Worm (Caenorhabditis elegans) whole organism, L4 larva: ENCODE data around the gene B0491.6.
A peak's percentile ranks its signal among the peaks of the same experiment; 100 is the strongest.

Source experiments
- T26A8.4 ChIP-seq: fragments of 200-800 bp; sonication (Bioruptor generic); IDR thresholded peaks from 2 replicates; pipeline ENCODE4 v1.3.6; 2022; ENCODE audit warnings: missing genetic modification characterization, missing compliant biosample characterization
- Y105C5A.15 ChIP-seq: fragments of 200-800 bp; sonication (Bioruptor generic); IDR thresholded peaks from 2 replicates; pipeline ENCODE4 v1.3.6; 2022; ENCODE audit warnings: missing genetic modification characterization, missing compliant biosample characterization
- aha-1 ChIP-seq: fragments of 150-350 bp; peaks from one replicate; lab custom pipeline; 2014; ENCODE audit warnings: missing biosample characterization, missing genetic modification characterization
- ceh-28 ChIP-seq: fragments of 150-350 bp; optimal IDR thresholded peaks from 2 replicates; lab custom pipeline; 2014; ENCODE audit warnings: missing biosample characterization, missing genetic modification reagents, missing genetic modification characterization
- ceh-32 ChIP-seq: sonication (generic microtip); optimal IDR thresholded peaks from 2 replicates; lab custom pipeline; 2016; ENCODE audit warnings: mild to moderate bottlenecking, missing genetic modification characterization, missing compliant biosample characterization; ENCODE audit not compliant: poor library complexity
- ces-1 ChIP-seq: fragments of 150-350 bp; sonication (generic microtip); optimal IDR thresholded peaks from 4 replicates; lab custom pipeline; 2014; ENCODE audit warnings: missing biosample characterization, missing genetic modification reagents, missing genetic modification characterization
- ctbp-1 ChIP-seq: fragments of 200-800 bp; sonication (Bioruptor generic); IDR thresholded peaks from 2 replicates; pipeline ENCODE4 v1.3.6; 2022; ENCODE audit warnings: missing genetic modification reagents, missing genetic modification characterization, missing compliant biosample characterization
- daf-12 ChIP-seq: fragments of 150-350 bp; optimal IDR thresholded peaks from 2 replicates; lab custom pipeline; 2014; ENCODE audit warnings: missing biosample characterization, missing genetic modification reagents, missing genetic modification characterization
- daf-16 ChIP-seq, 3 experiments: sonication (generic microtip); optimal IDR thresholded peaks; 2 replicates each; lab custom pipeline; 2016 to 2017; ENCODE audit warnings: missing genetic modification characterization in 3 of 3, missing genetic modification reagents in 3 of 3, mild to moderate bottlenecking in 2 of 3, missing compliant biosample characterization in 2 of 3, missing biosample characterization in 1 of 3, moderate library complexity in 1 of 3
- daf-19 ChIP-seq: fragments of 200-800 bp; sonication (Bioruptor generic); conservative IDR thresholded peaks from 2 replicates; pipeline ENCODE4 v1.3.6; 2022; ENCODE audit warnings: missing genetic modification characterization, missing compliant biosample characterization
- daf-8 ChIP-seq: fragments of 200-800 bp; sonication (Bioruptor generic); IDR thresholded peaks from 2 replicates; pipeline ENCODE4 v1.3.6; 2022; ENCODE audit warnings: missing genetic modification characterization, missing compliant biosample characterization
- dpl-1 ChIP-seq: fragments of 150-350 bp; optimal IDR thresholded peaks from 2 replicates; lab custom pipeline; 2014; ENCODE audit warnings: missing biosample characterization, missing genetic modification reagents, missing genetic modification characterization
- dve-1 ChIP-seq: sonication (generic microtip); optimal IDR thresholded peaks from 2 replicates; lab custom pipeline; 2017; ENCODE audit warnings: antibody characterized with exemption, mild to moderate bottlenecking, missing genetic modification characterization, missing compliant biosample characterization; ENCODE audit not compliant: insufficient read depth
- egl-43 ChIP-seq: fragments of 200-800 bp; sonication (Bioruptor generic); IDR thresholded peaks from 2 replicates; pipeline ENCODE4 v1.3.6; 2022; ENCODE audit warnings: missing genetic modification reagents, missing genetic modification characterization, missing compliant biosample characterization
- fkh-10 ChIP-seq: fragments of 150-350 bp; optimal IDR thresholded peaks from 2 replicates; lab custom pipeline; 2014; ENCODE audit warnings: missing biosample characterization, missing genetic modification reagents, missing genetic modification characterization
- hlh-30 ChIP-seq: sonication (generic microtip); optimal IDR thresholded peaks from 2 replicates; lab custom pipeline; 2017; ENCODE audit warnings: antibody characterized with exemption, mild to moderate bottlenecking, missing genetic modification characterization, missing compliant biosample characterization; ENCODE audit not compliant: insufficient read depth
- hmg-1.1 ChIP-seq: fragments of 200-800 bp; sonication (Bioruptor generic); IDR thresholded peaks from 2 replicates; pipeline ENCODE4 v1.3.6; 2022; ENCODE audit warnings: missing genetic modification reagents, missing genetic modification characterization, missing compliant biosample characterization
- jun-1 ChIP-seq: fragments of 150-350 bp; optimal IDR thresholded peaks from 2 replicates; lab custom pipeline; 2014; ENCODE audit warnings: missing biosample characterization, missing genetic modification reagents, missing genetic modification characterization
- lin-1 ChIP-seq: fragments of 200-800 bp; sonication (Bioruptor generic); IDR thresholded peaks from 2 replicates; pipeline ENCODE4 v1.3.6; 2022; ENCODE audit warnings: missing genetic modification reagents, missing genetic modification characterization, missing compliant biosample characterization
- lin-29 ChIP-seq: fragments of 200-800 bp; sonication (Bioruptor generic); IDR thresholded peaks from 2 replicates; pipeline ENCODE4 v1.3.6; 2022; ENCODE audit warnings: missing genetic modification reagents, missing genetic modification characterization, missing compliant biosample characterization
- lin-38 ChIP-seq: fragments of 200-800 bp; sonication (Bioruptor generic); IDR thresholded peaks from 2 replicates; pipeline ENCODE4 v1.3.6; 2022; ENCODE audit warnings: missing genetic modification reagents, missing genetic modification characterization, missing compliant biosample characterization
- madf-5 ChIP-seq, 2 experiments: fragments of 200-800 bp; sonication (Bioruptor generic); IDR thresholded peaks; 2 replicates each; pipeline ENCODE4 v1.3.6; 2022; ENCODE audit warnings: missing compliant biosample characterization in 2 of 2, missing genetic modification characterization in 2 of 2
- madf-9 ChIP-seq: fragments of 200-800 bp; sonication (Bioruptor generic); conservative IDR thresholded peaks from 2 replicates; pipeline ENCODE4 v1.3.6; 2022; ENCODE audit warnings: missing genetic modification reagents, missing genetic modification characterization, missing compliant biosample characterization
- mdl-1 ChIP-seq, 2 experiments: fragments of 150-350 bp in 1 of 2; sonication (generic microtip) in 1 of 2; optimal IDR thresholded peaks; 2 replicates each; lab custom pipeline; 2014 to 2017; ENCODE audit warnings: missing biosample characterization in 2 of 2, missing genetic modification characterization in 2 of 2
- nhr-111 ChIP-seq: fragments of 200-800 bp; sonication (Bioruptor generic); optimal IDR thresholded peaks from 2 replicates; lab custom pipeline; 2018; ENCODE audit warnings: mild to moderate bottlenecking, missing genetic modification characterization, missing compliant biosample characterization
- nhr-42 ChIP-seq: fragments of 200-800 bp; sonication (Bioruptor generic); IDR thresholded peaks from 2 replicates; pipeline ENCODE4 v1.3.6; 2022; ENCODE audit warnings: missing genetic modification characterization, missing compliant biosample characterization
- rbr-2 ChIP-seq: sonication (generic microtip); optimal IDR thresholded peaks from 2 replicates; lab custom pipeline; 2016; ENCODE audit warnings: missing genotype, missing genetic modification characterization, missing compliant biosample characterization
- set-16 ChIP-seq: fragments of 200-800 bp; sonication (Bioruptor generic); IDR thresholded peaks from 2 replicates; pipeline ENCODE4 v1.3.6; 2022; ENCODE audit warnings: missing genetic modification reagents, missing genetic modification characterization, missing compliant biosample characterization
- spr-1 ChIP-seq: sonication (generic microtip); optimal IDR thresholded peaks from 2 replicates; lab custom pipeline; 2016; ENCODE audit warnings: mild to moderate bottlenecking, missing genetic modification characterization, missing compliant biosample characterization
- unc-62 ChIP-seq, 3 experiments: fragments of 150-350 bp in 1 of 3; sonication (generic microtip); optimal IDR thresholded peaks in 2 of 3; peaks in 1 of 3; 1 replicate in 1 of 3; 2 replicates in 2 of 3; lab custom pipeline; 2014 to 2017; ENCODE audit warnings: missing biosample characterization in 3 of 3, missing genetic modification characterization in 3 of 3, missing genetic modification reagents in 3 of 3, missing genotype in 1 of 3

Gene B0491.6

DNA sequence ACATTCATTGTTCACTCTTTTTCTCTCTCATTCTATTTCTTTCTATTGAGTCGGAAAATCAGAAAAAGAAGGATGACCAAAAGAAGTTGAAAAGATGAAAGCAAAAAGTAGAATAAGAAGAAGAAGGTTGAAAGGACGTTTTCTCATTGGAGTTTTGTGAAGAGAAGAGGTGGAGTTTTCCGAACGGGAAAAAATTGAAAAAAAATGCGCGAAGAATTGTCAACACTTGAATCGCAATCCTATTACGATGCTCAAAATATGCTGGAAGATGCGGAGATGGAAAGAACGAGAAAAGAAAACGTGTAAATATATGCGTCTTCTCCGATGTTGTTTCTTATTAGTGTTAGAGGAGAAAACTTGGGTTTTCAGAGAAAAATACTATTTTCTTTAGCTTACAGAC lies 14.8 kb downstream of the B0491.6 start:
- peak; percentile 17 for TF ChIP-seq ces-1 (GFP tag; lab: Kevin White, UChicago)
- TF ChIP-seq fkh-10 (GFP tag; lab: Kevin White, UChicago): peak; percentile 90
- TF ChIP-seq Y105C5A.15: no peak
- no peak for TF ChIP-seq ceh-28 (tag; lab: Kevin White, UChicago)
- TF ChIP-seq, all 104 proteins: peak for 2

DNA sequence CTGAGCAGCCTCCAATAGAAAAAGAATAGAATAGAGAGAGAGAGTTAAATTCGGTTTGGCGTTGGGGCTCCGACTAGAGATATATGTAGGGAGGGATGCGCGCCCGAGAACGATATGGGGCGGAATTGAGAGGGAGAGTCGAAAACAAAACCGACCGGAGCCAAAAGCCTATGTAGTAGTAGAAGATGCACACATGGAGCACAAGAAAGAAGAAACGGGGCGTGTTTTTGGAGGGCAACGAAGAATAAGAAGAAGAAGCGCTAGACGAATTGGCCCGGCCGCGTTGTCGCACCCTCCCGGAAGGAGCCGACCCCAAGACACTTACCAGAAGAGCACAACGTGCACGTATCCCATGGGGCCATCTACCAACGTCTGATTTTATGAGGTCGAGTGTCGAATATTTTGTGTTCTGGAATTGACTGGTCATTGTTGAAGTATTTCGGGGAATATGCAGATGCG lies 19.1 kb downstream of the B0491.6 start, which contains the start of gene tag-180:
TSS of gene tag-180 (minus strand) at position 409 of the 459 bp plus-strand sequence.
- TF ChIP-seq hlh-30 (tag; lab: Kevin White, UChicago) (peak; percentile 4), ctbp-1 (GFP tag; lab: Robert Waterston, UW) (0 out of 2 replicates have a peak, but pooled peaks have one; percentile 16), spr-1 (tag; lab: Kevin White, UChicago) (no peak), unc-62 (GFP tag; optimal IDR thresholded peaks at IDR 0.05 in 1 of 2; lab: Kevin White, UChicago) (peak in 1 of 2 experiments; percentile 53), unc-62 (tag; optimal IDR thresholded peaks at IDR 0.05; lab: Kevin White, UChicago) (no peak), set-16 (peak; percentile 17; the same call in 1 of the 2 replicates), rbr-2 (tag; lab: Kevin White, UChicago) (peak; percentile 16)

DNA sequence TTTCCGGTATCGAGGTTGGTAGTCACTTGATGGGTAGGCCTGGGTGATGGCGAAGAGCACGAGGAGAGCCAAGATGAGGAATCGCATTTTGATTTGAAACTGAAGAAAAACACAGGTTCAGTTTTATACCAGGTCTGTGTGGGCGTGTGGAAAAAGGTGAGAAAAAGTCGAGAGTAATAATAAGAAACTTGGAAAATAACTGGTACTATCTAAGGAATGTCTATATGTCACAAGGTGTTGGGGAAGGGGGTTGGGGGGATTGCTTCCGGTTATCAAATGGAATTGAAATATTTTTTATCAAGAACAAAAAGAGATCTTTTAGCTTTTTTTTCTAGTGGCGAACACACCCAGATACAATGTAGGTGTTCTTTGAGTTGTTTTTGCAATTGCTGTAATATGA lies 28.6 kb downstream of the B0491.6 start, which contains the start of gene nlp-51:
TSS of gene nlp-51 (minus strand) at position 101 of the 400 bp plus-strand sequence.
- TF ChIP-seq aha-1: peak; percentile 56
- TF ChIP-seq daf-16 (GFP tag; optimal IDR thresholded peaks at IDR 0.05; lab: Kevin White, UChicago): no peak
- no peak for TF ChIP-seq daf-16 (tag; optimal IDR thresholded peaks at IDR 0.05; lab: Kevin White, UChicago)
- TF ChIP-seq, all 104 proteins: peak for 1

DNA sequence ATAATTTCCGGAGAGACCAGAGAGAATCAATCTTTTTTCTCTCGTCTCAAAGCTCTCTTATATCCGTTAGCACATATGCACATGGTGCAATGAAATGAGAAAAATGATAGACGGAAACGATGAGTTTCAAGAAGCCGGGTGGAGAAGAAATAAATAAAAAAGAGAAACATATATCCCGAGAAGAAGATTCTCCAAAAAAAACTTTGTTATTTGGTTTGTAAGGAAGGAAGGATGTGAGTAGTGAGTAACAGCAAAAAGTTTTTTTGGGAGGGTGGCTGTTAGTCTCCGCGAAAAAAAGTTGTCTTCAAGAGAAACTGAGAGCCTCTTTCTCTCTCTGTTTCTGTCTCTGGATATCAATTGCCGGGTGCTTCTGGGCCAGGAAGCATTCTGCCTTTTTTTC lies 31.5 kb downstream of the B0491.6 start:
- TF ChIP-seq hmg-1.1 (GFP tag; lab: Robert Waterston, UW): no peak
- no peak for TF ChIP-seq jun-1 (tag; lab: Kevin White, UChicago)
- TF ChIP-seq egl-43 (GFP tag; lab: Robert Waterston, UW): no peak
- TF ChIP-seq T26A8.4 (GFP tag; lab: Robert Waterston, UW): no peak
- no peak for TF ChIP-seq nhr-42 (GFP tag; lab: Robert Waterston, UW)
- no peak for TF ChIP-seq rbr-2 (tag; lab: Kevin White, UChicago)
- TF ChIP-seq mdl-1 (tag; optimal IDR thresholded peaks at IDR 0.05; lab: Kevin White, UChicago): no peak
- no peak for TF ChIP-seq dve-1
- no peak for TF ChIP-seq dpl-1 (GFP tag; lab: Kevin White, UChicago)
- no peak for TF ChIP-seq madf-5 (GFP tag; IDR thresholded peaks at IDR 0.05; lab: Robert Waterston, UW)
- no peak for TF ChIP-seq ceh-32 (tag; lab: Kevin White, UChicago)
- no peak for TF ChIP-seq daf-19 (GFP tag; lab: Robert Waterston, UW)
- TF ChIP-seq lin-29: no peak
- TF ChIP-seq daf-12 (tag; lab: Kevin White, UChicago): no peak

DNA sequence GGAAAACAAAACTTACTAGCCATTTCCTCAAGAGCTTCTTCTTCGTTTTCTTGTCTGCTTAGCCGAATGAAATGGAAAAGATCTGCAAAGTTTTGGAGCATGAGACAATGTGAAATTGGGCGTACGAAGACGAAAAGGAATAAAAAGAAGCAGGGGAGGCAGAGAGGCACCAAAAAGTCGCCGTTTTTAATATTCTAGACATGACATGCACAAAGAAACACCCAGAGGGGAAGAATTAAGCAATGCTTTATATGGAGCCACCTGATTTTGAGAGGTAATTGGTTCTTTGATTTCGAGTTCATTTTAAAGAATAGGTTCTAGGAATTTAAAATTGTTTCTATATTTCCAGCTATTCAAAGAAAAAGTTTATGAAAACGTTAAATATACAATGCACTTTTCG lies 34.0 kb downstream of the B0491.6 start, which contains the start of gene T24F1.4:
TSS of gene T24F1.4 (minus strand) at position 101 of the 400 bp plus-strand sequence.
- TF ChIP-seq lin-38 (GFP tag; lab: Robert Waterston, UW): no peak
- TF ChIP-seq lin-1 (GFP tag; lab: Robert Waterston, UW): no peak
- no peak for TF ChIP-seq daf-8 (GFP tag; lab: Robert Waterston, UW)
- TF ChIP-seq madf-9 (GFP tag; lab: Robert Waterston, UW): no peak
- TF ChIP-seq nhr-42 (GFP tag; lab: Robert Waterston, UW): no peak
- no peak for TF ChIP-seq aha-1
- no peak for TF ChIP-seq nhr-111
